Worm (Caenorhabditis elegans) whole organism, L4 larva: Measurements from ENCODE around the gene cct-1.

Experiments used
- D1046.2 ChIP-seq: fragments of 200-800 bp; sonication (Bioruptor generic); IDR thresholded peaks from 2 replicates; pipeline ENCODE4 v1.3.6; 2022; ENCODE audit warnings: missing genetic modification characterization, missing compliant biosample characterization
- F37D6.2 ChIP-seq: sonication (generic microtip); optimal IDR thresholded peaks from 2 replicates; lab custom pipeline; 2016; ENCODE audit warnings: mild to moderate bottlenecking, missing genetic modification characterization, missing compliant biosample characterization
- F44E2.7 ChIP-seq: fragments of 200-800 bp; sonication (Bioruptor generic); IDR thresholded peaks from 2 replicates; pipeline ENCODE4 v2.1.2; 2022; ENCODE audit warnings: missing genetic modification characterization, missing compliant biosample characterization
- F49E8.2 ChIP-seq: sonication (generic microtip); optimal IDR thresholded peaks from 2 replicates; lab custom pipeline; 2016; ENCODE audit warnings: missing compliant biosample characterization, mild to moderate bottlenecking, missing genetic modification characterization, borderline replicate concordance
- R02D3.7 ChIP-seq: fragments of 150-350 bp; sonication (generic microtip); optimal IDR thresholded peaks from 3 replicates; lab custom pipeline; 2014; ENCODE audit warnings: missing biosample characterization, missing genetic modification characterization
- T20F7.1 ChIP-seq: fragments of 200-800 bp; sonication (Bioruptor generic); optimal IDR thresholded peaks from 2 replicates; lab custom pipeline; 2018; ENCODE audit warnings: mild to moderate bottlenecking, missing genetic modification characterization, missing compliant biosample characterization
- ZK337.2 ChIP-seq: fragments of 200-800 bp; sonication (Bioruptor generic); IDR thresholded peaks from 2 replicates; pipeline ENCODE4 v1.3.6; 2022; ENCODE audit warnings: missing genetic modification reagents, missing genetic modification characterization, missing compliant biosample characterization
- aha-1 ChIP-seq: fragments of 150-350 bp; peaks from one replicate; lab custom pipeline; 2014; ENCODE audit warnings: missing biosample characterization, missing genetic modification characterization
- ama-1 ChIP-seq: fragments of 150-350 bp; optimal IDR thresholded peaks from 2 replicates; lab custom pipeline; 2014; ENCODE audit warnings: inconsistent platforms, mixed read lengths
- ceh-20 ChIP-seq: fragments of 200-800 bp; sonication (Bioruptor generic); IDR thresholded peaks from 2 replicates; pipeline ENCODE4 v1.3.6; 2022; ENCODE audit warnings: missing genetic modification reagents, missing genetic modification characterization, missing compliant biosample characterization
- ceh-32 ChIP-seq: sonication (generic microtip); optimal IDR thresholded peaks from 2 replicates; lab custom pipeline; 2016; ENCODE audit warnings: mild to moderate bottlenecking, missing genetic modification characterization, missing compliant biosample characterization; ENCODE audit not compliant: poor library complexity
- ceh-62 ChIP-seq: sonication (generic microtip); optimal IDR thresholded peaks from 2 replicates; lab custom pipeline; 2017; ENCODE audit warnings: missing biosample characterization, missing genetic modification characterization
- ceh-82 ChIP-seq: sonication (generic microtip); optimal IDR thresholded peaks from 2 replicates; lab custom pipeline; 2017; ENCODE audit warnings: missing biosample characterization, missing genetic modification characterization
- cey-2 ChIP-seq: sonication (generic microtip); optimal IDR thresholded peaks from 3 replicates; lab custom pipeline; 2017; ENCODE audit warnings: missing genetic modification characterization, mild to moderate bottlenecking, missing compliant biosample characterization, antibody characterized with exemption, borderline replicate concordance; ENCODE audit not compliant: insufficient read depth
- daf-16 ChIP-seq, 3 experiments: sonication (generic microtip); optimal IDR thresholded peaks; 2 replicates each; lab custom pipeline; 2016 to 2017; ENCODE audit warnings: missing genetic modification characterization in 3 of 3, missing genetic modification reagents in 3 of 3, mild to moderate bottlenecking in 2 of 3, missing compliant biosample characterization in 2 of 3, missing biosample characterization in 1 of 3, moderate library complexity in 1 of 3
- daf-19 ChIP-seq: fragments of 200-800 bp; sonication (Bioruptor generic); conservative IDR thresholded peaks from 2 replicates; pipeline ENCODE4 v1.3.6; 2022; ENCODE audit warnings: missing genetic modification characterization, missing compliant biosample characterization
- dmd-9 ChIP-seq: fragments of 200-800 bp; sonication (Bioruptor generic); IDR thresholded peaks from 2 replicates; pipeline ENCODE4 v1.3.6; 2022; ENCODE audit warnings: missing genetic modification reagents, missing genetic modification characterization, missing compliant biosample characterization
- dpl-1 ChIP-seq: fragments of 150-350 bp; optimal IDR thresholded peaks from 2 replicates; lab custom pipeline; 2014; ENCODE audit warnings: missing biosample characterization, missing genetic modification reagents, missing genetic modification characterization
- dve-1 ChIP-seq: sonication (generic microtip); optimal IDR thresholded peaks from 2 replicates; lab custom pipeline; 2017; ENCODE audit warnings: antibody characterized with exemption, mild to moderate bottlenecking, missing genetic modification characterization, missing compliant biosample characterization; ENCODE audit not compliant: insufficient read depth
- egl-43 ChIP-seq: fragments of 200-800 bp; sonication (Bioruptor generic); IDR thresholded peaks from 2 replicates; pipeline ENCODE4 v1.3.6; 2022; ENCODE audit warnings: missing genetic modification reagents, missing genetic modification characterization, missing compliant biosample characterization
- fos-1 ChIP-seq: fragments of 150-350 bp; optimal IDR thresholded peaks from 2 replicates; lab custom pipeline; 2014; ENCODE audit warnings: missing biosample characterization, missing genetic modification characterization
- gei-8 ChIP-seq: fragments of 200-800 bp; sonication (Bioruptor generic); optimal IDR thresholded peaks from 2 replicates; lab custom pipeline; 2018; ENCODE audit warnings: mild to moderate bottlenecking, missing genetic modification characterization, missing compliant biosample characterization
- hif-1 ChIP-seq, 2 experiments: sonication (generic microtip); optimal IDR thresholded peaks; 2 replicates each; lab custom pipeline; 2016 to 2017; ENCODE audit warnings: missing compliant biosample characterization in 2 of 2, missing genetic modification characterization in 2 of 2, missing genetic modification reagents in 2 of 2, missing genotype in 2 of 2, mild to moderate bottlenecking in 1 of 2
- hlh-11 ChIP-seq: fragments of 200-800 bp; sonication (Bioruptor generic); optimal IDR thresholded peaks from 2 replicates; lab custom pipeline; 2018; ENCODE audit warnings: mild to moderate bottlenecking, missing genetic modification characterization, missing compliant biosample characterization
- hlh-30 ChIP-seq: sonication (generic microtip); optimal IDR thresholded peaks from 2 replicates; lab custom pipeline; 2017; ENCODE audit warnings: antibody characterized with exemption, mild to moderate bottlenecking, missing genetic modification characterization, missing compliant biosample characterization; ENCODE audit not compliant: insufficient read depth
- lin-39 ChIP-seq: fragments of 150-350 bp; optimal IDR thresholded peaks from 2 replicates; lab custom pipeline; 2014; ENCODE audit warnings: missing biosample characterization, missing genetic modification reagents, missing genetic modification characterization
- lir-3 ChIP-seq: sonication (generic microtip); optimal IDR thresholded peaks from 2 replicates; lab custom pipeline; 2016; ENCODE audit warnings: mild to moderate bottlenecking, missing genetic modification characterization, missing compliant biosample characterization
- mdt-29 ChIP-seq: fragments of 200-800 bp; sonication (Bioruptor generic); IDR thresholded peaks from 2 replicates; pipeline ENCODE4 v1.3.6; 2022; ENCODE audit warnings: missing genetic modification reagents, missing genetic modification characterization, missing compliant biosample characterization
- mxl-3 ChIP-seq: fragments of 200-800 bp; sonication (Bioruptor generic); optimal IDR thresholded peaks from 2 replicates; lab custom pipeline; 2018; ENCODE audit warnings: mild to moderate bottlenecking, missing genetic modification characterization, missing compliant biosample characterization
- nhr-111 ChIP-seq: fragments of 200-800 bp; sonication (Bioruptor generic); optimal IDR thresholded peaks from 2 replicates; lab custom pipeline; 2018; ENCODE audit warnings: mild to moderate bottlenecking, missing genetic modification characterization, missing compliant biosample characterization
- nhr-28 ChIP-seq: fragments of 150-350 bp; optimal IDR thresholded peaks from 2 replicates; lab custom pipeline; 2014; ENCODE audit warnings: missing biosample characterization, missing genetic modification characterization
- nhr-41 ChIP-seq: fragments of 200-800 bp; sonication (Bioruptor generic); IDR thresholded peaks from 2 replicates; pipeline ENCODE4 v1.3.6; 2022; ENCODE audit warnings: missing genetic modification reagents, missing genetic modification characterization, missing compliant biosample characterization
- nhr-48 ChIP-seq: sonication (generic microtip); optimal IDR thresholded peaks from 2 replicates; lab custom pipeline; 2016; ENCODE audit warnings: mild to moderate bottlenecking, missing genetic modification characterization, missing compliant biosample characterization
- nhr-6 ChIP-seq: fragments of 150-350 bp; optimal IDR thresholded peaks from 2 replicates; lab custom pipeline; 2014; ENCODE audit warnings: missing biosample characterization, missing genetic modification characterization
- nhr-77 ChIP-seq: fragments of 150-350 bp; optimal IDR thresholded peaks from 2 replicates; lab custom pipeline; 2014; ENCODE audit warnings: missing biosample characterization, missing genetic modification characterization
- pha-4 ChIP-seq, 2 experiments: fragments of 150-350 bp in 1 of 2; fragments of 200-800 bp in 1 of 2; sonication (Bioruptor generic) in 1 of 2; IDR thresholded peaks in 1 of 2; optimal IDR thresholded peaks in 1 of 2; 2 replicates each; pipeline versions ENCODE4 v1.3.6 to Lab custom; 2014 to 2022; ENCODE audit warnings: missing genetic modification characterization in 2 of 2, missing genetic modification reagents in 2 of 2, missing biosample characterization in 1 of 2, missing compliant biosample characterization in 1 of 2
- php-3 ChIP-seq: fragments of 200-800 bp; sonication (Bioruptor generic); IDR thresholded peaks from 2 replicates; pipeline ENCODE4 v1.3.6; 2022; ENCODE audit warnings: missing genetic modification reagents, missing genetic modification characterization, missing compliant biosample characterization
- pqm-1 ChIP-seq: sonication (generic microtip); optimal IDR thresholded peaks from 2 replicates; lab custom pipeline; 2017; ENCODE audit warnings: missing biosample characterization, missing genetic modification characterization
- rbr-2 ChIP-seq: sonication (generic microtip); optimal IDR thresholded peaks from 2 replicates; lab custom pipeline; 2016; ENCODE audit warnings: missing genotype, missing genetic modification characterization, missing compliant biosample characterization
- sdz-12 ChIP-seq: fragments of 200-800 bp; sonication (Bioruptor generic); optimal IDR thresholded peaks from 2 replicates; lab custom pipeline; 2018; ENCODE audit warnings: mild to moderate bottlenecking, missing genetic modification characterization, missing compliant biosample characterization
- unc-130 ChIP-seq: sonication (generic microtip); optimal IDR thresholded peaks from 2 replicates; lab custom pipeline; 2016; ENCODE audit warnings: missing genetic modification reagents, missing genetic modification characterization, missing compliant biosample characterization
- unc-62 ChIP-seq, 3 experiments: fragments of 150-350 bp in 1 of 3; sonication (generic microtip); optimal IDR thresholded peaks in 2 of 3; peaks in 1 of 3; 1 replicate in 1 of 3; 2 replicates in 2 of 3; lab custom pipeline; 2014 to 2017; ENCODE audit warnings: missing biosample characterization in 3 of 3, missing genetic modification characterization in 3 of 3, missing genetic modification reagents in 3 of 3, missing genotype in 1 of 3
- zfp-3 ChIP-seq: fragments of 200-800 bp; sonication (Bioruptor generic); conservative IDR thresholded peaks from 2 replicates; pipeline ENCODE4 v1.3.6; 2022; ENCODE audit warnings: missing genetic modification reagents, missing genetic modification characterization, missing compliant biosample characterization
- zip-11 ChIP-seq: fragments of 200-800 bp; sonication (Bioruptor generic); IDR thresholded peaks from 2 replicates; pipeline ENCODE4 v1.3.6; 2022; ENCODE audit warnings: missing genetic modification characterization, missing compliant biosample characterization

The cct-1 gene

ce11 chrII:8223422-8223821, 38.2 kb downstream of the cct-1 start (continued):
- TF ChIP-seq mxl-3 (peak; percentile 5), unc-130 (GFP tag; lab: Kevin White, UChicago) (no peak), mdt-29 (GFP tag; lab: Robert Waterston, UW) (no peak), lir-3 (tag; lab: Kevin White, UChicago) (no peak), nhr-6 (peak; percentile 29), dpl-1 (GFP tag; lab: Kevin White, UChicago) (no peak), lin-39 (tag; lab: Kevin White, UChicago) (no peak), nhr-41 (GFP tag; lab: Robert Waterston, UW) (no peak), ZK337.2 (GFP tag; lab: Robert Waterston, UW) (no peak), cey-2 (tag; lab: Kevin White, UChicago) (no peak), zfp-3 (GFP tag; lab: Robert Waterston, UW) (no peak), ama-1 (lab: Kevin White, UChicago) (no peak), hlh-11 (tag; lab: Kevin White, UChicago) (peak; percentile 11), dmd-9 (GFP tag; lab: Robert Waterston, UW) (no peak)

ce11 chrII:8223945-8224344, 38.7 kb downstream of the cct-1 start:
- TF ChIP-seq unc-62 (GFP tag; optimal IDR thresholded peaks at IDR 0.05 in 1 of 2; lab: Kevin White, UChicago) (peak in 1 of 2 experiments; percentile 83), unc-62 (tag; optimal IDR thresholded peaks at IDR 0.05; lab: Kevin White, UChicago) (no peak), R02D3.7 (tag; lab: Kevin White, UChicago) (no peak)

- TF ChIP-seq egl-43 (GFP tag; lab: Robert Waterston, UW), result no peak
- TF ChIP-seq aha-1 (tag; lab: Kevin White, UChicago), result peak; percentile 13
- TF ChIP-seq php-3, result no peak
- no peak for TF ChIP-seq sdz-12 (GFP tag; lab: Kevin White, UChicago)
- no peak for TF ChIP-seq fos-1 (tag; lab: Kevin White, UChicago)
- TF ChIP-seq ceh-82, result no peak
- peak in 1 of 2 experiments; percentile 99 for TF ChIP-seq unc-62 (GFP tag; optimal IDR thresholded peaks at IDR 0.05 in 1 of 2; lab: Kevin White, UChicago)
- no peak for TF ChIP-seq unc-62 (tag; optimal IDR thresholded peaks at IDR 0.05; lab: Kevin White, UChicago)
Observed at ce11 chrII:8224623-8225022, 39.4 kb downstream of the cct-1 start.

DNA sequence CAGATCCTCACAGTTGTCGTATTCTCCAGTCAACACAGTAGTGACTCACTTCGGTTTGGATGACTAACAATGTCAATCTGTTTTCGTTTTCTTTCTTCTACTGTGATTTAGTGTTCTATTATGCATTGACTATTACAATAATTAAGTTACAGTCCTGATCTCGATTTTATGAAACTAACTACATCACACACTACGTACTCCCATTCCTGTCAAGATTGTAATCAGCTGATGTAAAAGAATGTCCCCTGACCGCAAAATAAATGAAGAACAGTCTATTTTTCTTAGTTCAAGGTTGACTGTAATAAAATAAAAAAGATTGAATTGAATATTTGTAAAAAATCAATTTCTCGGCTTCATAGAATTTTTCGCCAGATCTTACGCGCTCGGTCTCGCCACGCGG, 40.1 kb downstream of the cct-1 start:
- TF ChIP-seq T20F7.1 (GFP tag; lab: Kevin White, UChicago), result no peak
- no peak for TF ChIP-seq pqm-1 (tag; lab: Kevin White, UChicago)
- no peak for TF ChIP-seq ama-1 (lab: Kevin White, UChicago)
- no peak for TF ChIP-seq lin-39 (tag; lab: Kevin White, UChicago)
- no peak for TF ChIP-seq daf-19
- no peak for TF ChIP-seq daf-16 (GFP tag; optimal IDR thresholded peaks at IDR 0.05; lab: Kevin White, UChicago)
- TF ChIP-seq daf-16 (tag; optimal IDR thresholded peaks at IDR 0.05; lab: Kevin White, UChicago), result no peak
- no peak for TF ChIP-seq ceh-32 (tag; lab: Kevin White, UChicago)
- no peak for TF ChIP-seq unc-130 (GFP tag; lab: Kevin White, UChicago)
- no peak for TF ChIP-seq F37D6.2 (tag; lab: Kevin White, UChicago)
- TF ChIP-seq ceh-20, result no peak
- TF ChIP-seq F44E2.7 (GFP tag; lab: Robert Waterston, UW), result no peak
- no peak for TF ChIP-seq gei-8 (GFP tag; lab: Kevin White, UChicago)
- TF ChIP-seq ceh-62, result no peak
- no peak for TF ChIP-seq hif-1 (tag; optimal IDR thresholded peaks at IDR 0.05; lab: Kevin White, UChicago)
- TF ChIP-seq hlh-30 (tag; lab: Kevin White, UChicago), result peak; percentile 17
- no peak for TF ChIP-seq nhr-111 (GFP tag; lab: Kevin White, UChicago)
- TF ChIP-seq zip-11 (GFP tag; lab: Robert Waterston, UW), result no peak
- TF ChIP-seq nhr-28 (tag; lab: Kevin White, UChicago), result peak; percentile 76
- TF ChIP-seq dve-1 (tag; lab: Kevin White, UChicago), result peak; percentile 17
- no peak for TF ChIP-seq hlh-11 (tag; lab: Kevin White, UChicago)
- no peak for TF ChIP-seq nhr-77 (tag; lab: Kevin White, UChicago)
- no peak for TF ChIP-seq rbr-2
- TF ChIP-seq F49E8.2 (tag; lab: Kevin White, UChicago), result no peak
- no peak for TF ChIP-seq fos-1 (tag; lab: Kevin White, UChicago)
- TF ChIP-seq nhr-48, result no peak
- no peak for TF ChIP-seq pha-4 (GFP tag; IDR thresholded peaks at IDR 0.05; lab: Robert Waterston, UW)
- TF ChIP-seq pha-4 (tag; optimal IDR thresholded peaks at IDR 0.05; lab: Kevin White, UChicago), result no peak
- no peak for TF ChIP-seq D1046.2 (GFP tag; lab: Robert Waterston, UW)
